Fruit fly (Drosophila melanogaster) whole organism, embryonic: ENCODE data around the gene slow.
A peak's percentile ranks its signal among the peaks of the same experiment; 100 is the strongest.

Experiments
- ATbp ChIP-seq: fragments of 200-800 bp; sonication (Bioruptor generic); optimal IDR thresholded peaks from 2 replicates; lab custom pipeline; 2017; ENCODE audit warnings: missing biosample characterization, mild to moderate bottlenecking, missing genetic modification characterization, missing genetic modification reagents
- Antp ChIP-seq: fragments of 200-800 bp; sonication (Bioruptor generic); optimal IDR thresholded peaks from 3 replicates; lab custom pipeline; 2016; ENCODE audit warnings: missing biosample characterization, missing genetic modification characterization
- Atf-2 ChIP-seq: fragments of 200-800 bp; sonication (Bioruptor generic); optimal IDR thresholded peaks from 2 replicates; lab custom pipeline; 2016; ENCODE audit warnings: missing biosample characterization, missing genetic modification characterization
- CG10543 ChIP-seq: fragments of 200-800 bp; sonication (Bioruptor generic); optimal IDR thresholded peaks from 3 replicates; lab custom pipeline; 2017; ENCODE audit warnings: missing biosample characterization, mild to moderate bottlenecking, missing genetic modification characterization, moderate library complexity
- CG10565 ChIP-seq: fragments of 200-800 bp; sonication (Bioruptor generic); optimal IDR thresholded peaks from 3 replicates; lab custom pipeline; 2016; ENCODE audit warnings: missing biosample characterization, mild to moderate bottlenecking, missing genetic modification characterization
- CG11723 ChIP-seq: fragments of 200-800 bp; sonication (Bioruptor generic); optimal IDR thresholded peaks from 2 replicates; lab custom pipeline; 2017; ENCODE audit warnings: missing biosample characterization, mild to moderate bottlenecking, missing genetic modification characterization
- CG12299 ChIP-seq: fragments of 200-800 bp; sonication (Bioruptor generic); optimal IDR thresholded peaks from 2 replicates; lab custom pipeline; 2018; ENCODE audit warnings: missing biosample characterization, mild to moderate bottlenecking, missing genetic modification characterization
- CG12744 ChIP-seq: fragments of 200-800 bp; sonication (Bioruptor generic); optimal IDR thresholded peaks from 2 replicates; lab custom pipeline; 2016; ENCODE audit warnings: missing biosample characterization, missing genetic modification characterization
- CG13287 ChIP-seq: fragments of 200-800 bp; sonication (Bioruptor generic); IDR thresholded peaks from 2 replicates; pipeline ENCODE4 v1.3.6; 2022; ENCODE audit warnings: missing biosample characterization, missing genetic modification characterization; ENCODE audit not compliant: partially characterized antibody
- CG13624 ChIP-seq: fragments of 200-800 bp; sonication (Bioruptor generic); optimal IDR thresholded peaks from 2 replicates; lab custom pipeline; 2016; ENCODE audit warnings: missing biosample characterization, missing genetic modification characterization
- CG13775 ChIP-seq: fragments of 200-800 bp; sonication (Bioruptor generic); optimal IDR thresholded peaks from 3 replicates; lab custom pipeline; 2017; ENCODE audit warnings: missing biosample characterization, mild to moderate bottlenecking, missing genetic modification characterization
- CG15011 ChIP-seq: fragments of 200-800 bp; sonication (Bioruptor generic); optimal IDR thresholded peaks from 3 replicates; lab custom pipeline; 2018; ENCODE audit warnings: missing biosample characterization, mild to moderate bottlenecking, missing genetic modification characterization
- CG15601 ChIP-seq: fragments of 200-800 bp; sonication (Bioruptor generic); optimal IDR thresholded peaks from 3 replicates; lab custom pipeline; 2019; ENCODE audit warnings: missing biosample characterization, mild to moderate bottlenecking, missing genetic modification characterization, moderate library complexity
- CG18011 ChIP-seq: fragments of 200-800 bp; sonication (Bioruptor generic); optimal IDR thresholded peaks from 2 replicates; lab custom pipeline; 2017; ENCODE audit warnings: missing biosample characterization, missing genetic modification characterization, mild to moderate bottlenecking, moderate library complexity, missing genotype
- CG34422 ChIP-seq: fragments of 200-800 bp; sonication (Bioruptor generic); IDR thresholded peaks from 3 replicates; pipeline ENCODE4 v1.3.6; 2022; ENCODE audit warnings: missing biosample characterization, missing genetic modification characterization
- CG4707 ChIP-seq: fragments of 200-800 bp; sonication (Bioruptor generic); optimal IDR thresholded peaks from 2 replicates; lab custom pipeline; 2018; ENCODE audit warnings: missing biosample characterization, mild to moderate bottlenecking, missing genetic modification characterization, moderate library complexity
- CG9437 ChIP-seq: fragments of 200-800 bp; sonication (Bioruptor generic); optimal IDR thresholded peaks from 2 replicates; lab custom pipeline; 2018; ENCODE audit warnings: missing biosample characterization, mild to moderate bottlenecking, missing genetic modification characterization
- CG9932 ChIP-seq: fragments of 200-800 bp; sonication (Bioruptor generic); IDR thresholded peaks from 2 replicates; pipeline ENCODE4 v1.3.6; 2022; ENCODE audit warnings: missing biosample characterization, missing genetic modification characterization
- CoRest ChIP-seq: fragments of 200-800 bp; sonication (Bioruptor generic); optimal IDR thresholded peaks from 3 replicates; lab custom pipeline; 2018; ENCODE audit warnings: missing biosample characterization, mild to moderate bottlenecking, missing genetic modification characterization, moderate library complexity
- Dad ChIP-seq: fragments of 200-800 bp; sonication (Bioruptor generic); optimal IDR thresholded peaks from 3 replicates; lab custom pipeline; 2016; ENCODE audit warnings: missing biosample characterization, missing genetic modification characterization
- Doc2 ChIP-seq: fragments of 200-800 bp; sonication (Bioruptor generic); IDR thresholded peaks from 2 replicates; pipeline ENCODE4 v1.3.6; 2022; ENCODE audit warnings: missing biosample characterization, missing genetic modification characterization
- Doc3 ChIP-seq: fragments of 200-800 bp; sonication (Bioruptor generic); IDR thresholded peaks from 3 replicates; pipeline ENCODE4 v1.3.6; 2022; ENCODE audit warnings: missing biosample characterization, missing genetic modification characterization; ENCODE audit not compliant: partially characterized antibody
- Dp ChIP-seq: fragments of 200-800 bp; sonication (Bioruptor generic); optimal IDR thresholded peaks from 2 replicates; lab custom pipeline; 2018; ENCODE audit warnings: missing biosample characterization, mild to moderate bottlenecking, missing genetic modification characterization, moderate library complexity
- E2f1 ChIP-seq: fragments of 200-800 bp; sonication (Bioruptor generic); IDR thresholded peaks from 2 replicates; pipeline ENCODE4 v1.3.6; 2022; ENCODE audit warnings: missing biosample characterization, missing genetic modification characterization
- Hey ChIP-seq: fragments of 200-800 bp; sonication (Bioruptor generic); optimal IDR thresholded peaks from 3 replicates; lab custom pipeline; 2018; ENCODE audit warnings: missing biosample characterization, mild to moderate bottlenecking, missing genetic modification characterization
- Hmr ChIP-seq: fragments of 200-800 bp; sonication (Bioruptor generic); optimal IDR thresholded peaks from 3 replicates; lab custom pipeline; 2017; ENCODE audit warnings: mild to moderate bottlenecking, missing biosample characterization, missing genetic modification reagents, missing genetic modification characterization
- Hr3 ChIP-seq: fragments of 200-800 bp; sonication (Bioruptor generic); optimal IDR thresholded peaks from 3 replicates; lab custom pipeline; 2016; ENCODE audit warnings: missing biosample characterization, missing genetic modification characterization
- MESR4 ChIP-seq: fragments of 200-800 bp; sonication (Bioruptor generic); optimal IDR thresholded peaks from 2 replicates; lab custom pipeline; 2018; ENCODE audit warnings: missing biosample characterization, mild to moderate bottlenecking, missing genetic modification characterization, moderate library complexity
- Mad ChIP-seq: fragments of 200-800 bp; sonication (Bioruptor generic); optimal IDR thresholded peaks from 2 replicates; lab custom pipeline; 2016; ENCODE audit warnings: missing biosample characterization, missing genetic modification characterization
- Myb ChIP-seq: fragments of 200-800 bp; sonication (Bioruptor generic); optimal IDR thresholded peaks from 2 replicates; lab custom pipeline; 2016; ENCODE audit warnings: missing biosample characterization, missing genetic modification characterization
- NfI ChIP-seq: fragments of 200-800 bp; sonication (Bioruptor generic); optimal IDR thresholded peaks from 3 replicates; lab custom pipeline; 2018; ENCODE audit warnings: missing biosample characterization, mild to moderate bottlenecking, missing genetic modification characterization, moderate library complexity
- Scr ChIP-seq: fragments of 200-800 bp; sonication (Bioruptor generic); IDR thresholded peaks from 2 replicates; pipeline ENCODE4 v1.3.6; 2022; ENCODE audit warnings: missing biosample characterization, missing genetic modification characterization; ENCODE audit not compliant: partially characterized antibody
- Usf ChIP-seq: fragments of 200-800 bp; sonication (Bioruptor generic); optimal IDR thresholded peaks from 2 replicates; lab custom pipeline; 2017; ENCODE audit warnings: missing genotype, missing biosample characterization, missing genetic modification characterization
- al ChIP-seq: fragments of 200-800 bp; sonication (Bioruptor generic); IDR thresholded peaks from 2 replicates; pipeline ENCODE4 v1.3.6; 2022; ENCODE audit warnings: missing biosample characterization, missing genetic modification characterization
- ap ChIP-seq: fragments of 200-800 bp; sonication (Bioruptor generic); IDR thresholded peaks from 2 replicates; pipeline ENCODE4 v1.3.6; 2022; ENCODE audit warnings: missing biosample characterization, missing genetic modification characterization
- cwo ChIP-seq: fragments of 200-800 bp; sonication (Bioruptor generic); optimal IDR thresholded peaks from 3 replicates; lab custom pipeline; 2017; ENCODE audit warnings: missing biosample characterization, missing genetic modification characterization, mild to moderate bottlenecking, moderate library complexity, missing genetic modification reagents
- eve ChIP-seq, 2 experiments: fragments of >200 bp; optimal IDR thresholded peaks; 2 replicates each; lab custom pipeline; 2017; ENCODE audit warnings: missing biosample characterization in 2 of 2, missing genetic modification characterization in 2 of 2
- ham ChIP-seq: fragments of 200-800 bp; sonication (Bioruptor generic); IDR thresholded peaks from 2 replicates; pipeline ENCODE4 v1.3.6; 2022; ENCODE audit warnings: missing biosample characterization, missing genetic modification characterization
- maf-S ChIP-seq: fragments of 200-800 bp; sonication (Bioruptor generic); optimal IDR thresholded peaks from 2 replicates; lab custom pipeline; 2016; ENCODE audit warnings: missing biosample characterization, missing genetic modification characterization
- nom ChIP-seq: fragments of 200-800 bp; sonication (Bioruptor generic); optimal IDR thresholded peaks from 2 replicates; lab custom pipeline; 2017; ENCODE audit warnings: missing biosample characterization, missing genetic modification characterization, mild to moderate bottlenecking, moderate library complexity, missing genetic modification reagents
- onecut ChIP-seq: fragments of 200-800 bp; sonication (Bioruptor generic); IDR thresholded peaks from 2 replicates; pipeline ENCODE4 v1.3.6; 2022; ENCODE audit warnings: missing biosample characterization, missing genetic modification characterization
- psq ChIP-seq: fragments of 200-800 bp; sonication (Bioruptor generic); optimal IDR thresholded peaks from 2 replicates; lab custom pipeline; 2017; ENCODE audit warnings: missing biosample characterization, missing genetic modification characterization
- repo ChIP-seq: fragments of 200-800 bp; sonication (Bioruptor generic); optimal IDR thresholded peaks from 2 replicates; lab custom pipeline; 2016; ENCODE audit warnings: missing biosample characterization, missing genetic modification characterization
- ro ChIP-seq: fragments of 200-800 bp; sonication (Bioruptor generic); IDR thresholded peaks from 2 replicates; pipeline ENCODE4 v1.3.6; 2022; ENCODE audit warnings: missing biosample characterization, missing genetic modification characterization
- sd ChIP-seq: fragments of 200-800 bp; sonication (Bioruptor generic); optimal IDR thresholded peaks from 3 replicates; lab custom pipeline; 2018; ENCODE audit warnings: missing biosample characterization, mild to moderate bottlenecking, missing genetic modification characterization, moderate library complexity
- sens ChIP-seq: fragments of 200-800 bp; sonication (Bioruptor generic); peaks from one replicate; lab custom pipeline; 2016; ENCODE audit warnings: missing biosample characterization, missing genetic modification characterization
- sqz ChIP-seq: fragments of 200-800 bp; sonication (Bioruptor generic); optimal IDR thresholded peaks from 3 replicates; lab custom pipeline; 2018; ENCODE audit warnings: missing biosample characterization, mild to moderate bottlenecking, missing genetic modification characterization
- stc ChIP-seq: fragments of 200-800 bp; sonication (Bioruptor generic); IDR thresholded peaks from 2 replicates; pipeline ENCODE4 v1.3.6; 2022; ENCODE audit warnings: missing biosample characterization, missing genetic modification characterization
- tio ChIP-seq: fragments of 200-800 bp; sonication (Bioruptor generic); optimal IDR thresholded peaks from 2 replicates; lab custom pipeline; 2017; ENCODE audit warnings: missing biosample characterization, missing genetic modification characterization, inconsistent platforms
- zfh1 ChIP-seq: fragments of 200-800 bp; sonication (Bioruptor generic); IDR thresholded peaks from 3 replicates; pipeline ENCODE4 v1.3.6; 2022; ENCODE audit warnings: missing biosample characterization, missing genetic modification characterization

slow gene

DNA sequence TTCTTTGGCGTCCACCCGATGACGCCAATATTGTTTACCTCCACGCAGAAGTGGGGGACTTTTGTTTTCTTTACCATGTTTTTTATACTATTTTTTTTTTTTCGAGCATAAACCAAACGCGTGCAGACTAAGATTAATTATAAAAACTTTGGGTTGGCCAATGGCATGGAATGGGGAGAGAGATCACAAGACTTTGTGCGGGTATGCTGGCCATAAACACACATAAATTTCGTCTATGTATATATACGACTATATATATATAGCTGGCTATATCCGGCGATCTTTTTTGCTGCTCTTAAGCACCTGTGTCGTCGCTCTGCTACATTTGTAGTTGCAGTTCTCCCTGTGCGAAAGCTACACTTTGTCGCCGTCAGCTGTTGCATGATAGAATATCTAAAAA lies 27.7 kb downstream of the slow start:
- 0 out of 2 replicates have a peak, but pooled peaks have one; percentile 18 for TF ChIP-seq CG13287 (GFP tag; lab: Robert Waterston, UW)
- peak; percentile 48 for TF ChIP-seq cwo (GFP tag; lab: Kevin White, UChicago)
- TF ChIP-seq Scr (GFP tag; lab: Robert Waterston, UW) = no peak
- TF ChIP-seq E2f1 (GFP tag; lab: Robert Waterston, UW) = no peak
- TF ChIP-seq repo = no peak
- TF ChIP-seq psq (GFP tag; lab: Kevin White, UChicago) = no peak
- peak; percentile 40 for TF ChIP-seq CG10543 (GFP tag; lab: Kevin White, UChicago)
- TF ChIP-seq ro (GFP tag; lab: Robert Waterston, UW) = no peak
- TF ChIP-seq Doc3 (GFP tag; lab: Robert Waterston, UW) = no peak
- TF ChIP-seq sens (GFP tag; lab: Kevin White, UChicago) = peak; percentile 73
- no peak for TF ChIP-seq CG11723
- no peak for TF ChIP-seq CG4707 (GFP tag; lab: Kevin White, UChicago)
- TF ChIP-seq sd (tag; lab: Kevin White, UChicago) = peak; percentile 53
- TF ChIP-seq NfI (GFP tag; lab: Kevin White, UChicago) = peak; percentile 5
- no peak for TF ChIP-seq maf-S (GFP tag; lab: Kevin White, UChicago)
- TF ChIP-seq ATbp (GFP tag; lab: Kevin White, UChicago) = no peak
- no peak for TF ChIP-seq CoRest (tag; lab: Kevin White, UChicago)
- TF ChIP-seq sqz (GFP tag; lab: Kevin White, UChicago) = peak; percentile 12
- peak in 1 of 2 experiments; percentile 43 for TF ChIP-seq eve (GFP tag; optimal IDR thresholded peaks at IDR 0.05; lab: Kevin White, UChicago)
- no peak for TF ChIP-seq CG15011 (GFP tag; lab: Kevin White, UChicago)
- TF ChIP-seq CG18011 (GFP tag; lab: Kevin White, UChicago) = no peak
- TF ChIP-seq Antp = no peak
- TF ChIP-seq, all 482 proteins: peak for 8

DNA sequence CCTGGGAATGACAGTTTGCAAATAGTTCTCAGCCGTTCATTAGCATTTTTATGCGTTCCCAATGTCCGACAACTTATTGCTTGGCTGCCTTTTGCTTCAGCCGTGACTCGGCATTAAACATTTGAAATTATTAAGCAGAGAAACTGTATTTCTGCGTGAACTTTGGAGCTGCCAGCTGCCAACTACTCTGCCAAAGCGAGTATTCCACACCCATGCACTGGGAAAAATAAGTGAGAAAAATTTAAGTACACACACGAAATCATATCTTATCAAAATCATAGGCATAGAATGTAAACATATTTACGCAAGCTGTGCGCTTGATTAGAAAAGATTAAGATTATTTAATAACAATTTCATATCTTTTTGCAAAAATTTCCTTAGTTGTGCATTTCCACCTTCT lies 28.7 kb downstream of the slow start:
- TF ChIP-seq Doc2 (GFP tag; lab: Robert Waterston, UW) (0 out of 2 replicates have a peak, but pooled peaks have one; percentile 55), Atf-2 (GFP tag; lab: Kevin White, UChicago) (peak; percentile 24), CG12299 (no peak), al (GFP tag; lab: Robert Waterston, UW) (peak; percentile 77), CG9932 (GFP tag; lab: Robert Waterston, UW) (peak; percentile 85), Hmr (GFP tag; lab: Kevin White, UChicago) (peak; percentile 2), ham (GFP tag; lab: Robert Waterston, UW) (no peak), Dp (no peak), Usf (GFP tag; lab: Kevin White, UChicago) (no peak), CG12744 (GFP tag; lab: Kevin White, UChicago) (no peak), zfh1 (GFP tag; lab: Robert Waterston, UW) (0 out of 3 replicates have a peak, but pooled peaks have one; percentile 26), onecut (GFP tag; lab: Robert Waterston, UW) (no peak), Myb (GFP tag; lab: Kevin White, UChicago) (no peak), Hr3 (no peak), tio (GFP tag; lab: Kevin White, UChicago) (peak; percentile 43), CG13624 (peak; percentile 15), NfI (GFP tag; lab: Kevin White, UChicago) (peak; percentile 56), CG9437 (GFP tag; lab: Kevin White, UChicago) (no peak), Dad (GFP tag; lab: Kevin White, UChicago) (peak; percentile 19), CG10565 (GFP tag; lab: Kevin White, UChicago) (no peak), MESR4 (GFP tag; lab: Kevin White, UChicago) (no peak), CG4707 (GFP tag; lab: Kevin White, UChicago) (no peak), CG15601 (no peak), nom (no peak), stc (GFP tag; lab: Robert Waterston, UW) (0 out of 2 replicates have a peak, but pooled peaks have one; percentile 12), Hey (tag; lab: Kevin White, UChicago) (no peak), Mad (GFP tag; lab: Kevin White, UChicago) (peak; percentile 10), CG13775 (GFP tag; lab: Kevin White, UChicago) (peak; percentile 34), ap (GFP tag; lab: Robert Waterston, UW) (peak; percentile 65), CG34422 (peak; percentile 78; the same call in 2 of the 3 replicates)
